Worm (Caenorhabditis elegans) whole organism, L3 larva: Measurements from ENCODE around the gene bus-19.
A peak's percentile ranks its signal among the peaks of the same experiment; 100 is the strongest.

Experiments used
- R02D3.7 ChIP-seq: fragments of 150-350 bp; optimal IDR thresholded peaks from 2 replicates; lab custom pipeline; 2014; ENCODE audit warnings: missing biosample characterization, missing genetic modification characterization
- ZK546.5 ChIP-seq: sonication (generic microtip); optimal IDR thresholded peaks from 2 replicates; lab custom pipeline; 2017; ENCODE audit warnings: missing biosample characterization, missing genetic modification characterization
- ama-1 ChIP-seq: fragments of 150-350 bp; optimal IDR thresholded peaks from 2 replicates; lab custom pipeline; 2018
- ceh-16 ChIP-seq: sonication (generic microtip); optimal IDR thresholded peaks from 2 replicates; lab custom pipeline; 2017; ENCODE audit warnings: missing biosample characterization, missing genetic modification characterization
- ceh-28 ChIP-seq: fragments of 150-350 bp; optimal IDR thresholded peaks from 2 replicates; lab custom pipeline; 2014; ENCODE audit warnings: missing biosample characterization, missing genetic modification reagents, missing genetic modification characterization
- ceh-82 ChIP-seq: fragments of 150-350 bp; optimal IDR thresholded peaks from 2 replicates; lab custom pipeline; 2014; ENCODE audit warnings: missing biosample characterization, missing genetic modification characterization
- ceh-9 ChIP-seq: sonication (generic microtip); optimal IDR thresholded peaks from 2 replicates; lab custom pipeline; 2018; ENCODE audit warnings: missing biosample characterization, missing genetic modification characterization
- daf-12 ChIP-seq: fragments of 150-350 bp; optimal IDR thresholded peaks from 2 replicates; lab custom pipeline; 2014; ENCODE audit warnings: missing biosample characterization, missing genetic modification reagents, missing genetic modification characterization
- elt-1 ChIP-seq: fragments of 150-350 bp; optimal IDR thresholded peaks from 2 replicates; lab custom pipeline; 2014; ENCODE audit warnings: missing biosample characterization, missing genetic modification characterization
- elt-2 ChIP-seq: sonication (generic microtip); optimal IDR thresholded peaks from 2 replicates; lab custom pipeline; 2016; ENCODE audit warnings: missing genetic modification reagents, mild to moderate bottlenecking, missing genetic modification characterization, missing compliant biosample characterization
- elt-3 ChIP-seq, 3 experiments: fragments of 150-350 bp in 1 of 3; sonication (generic microtip) in 2 of 3; optimal IDR thresholded peaks; 2 replicates in 2 of 3; 4 replicates in 1 of 3; lab custom pipeline; 2014 to 2017; ENCODE audit warnings: missing biosample characterization in 3 of 3, missing genetic modification characterization in 3 of 3
- eor-1 ChIP-seq, 2 experiments: fragments of 150-350 bp; optimal IDR thresholded peaks; 2 replicates each; lab custom pipeline; 2014 to 2018; ENCODE audit warnings: missing biosample characterization in 2 of 2, missing genetic modification characterization in 2 of 2
- fkh-10 ChIP-seq: sonication (generic microtip); optimal IDR thresholded peaks from 2 replicates; lab custom pipeline; 2017; ENCODE audit warnings: missing biosample characterization, missing genetic modification reagents, missing genetic modification characterization
- fos-1 ChIP-seq: fragments of 150-350 bp; optimal IDR thresholded peaks from 2 replicates; lab custom pipeline; 2014; ENCODE audit warnings: missing biosample characterization, missing genetic modification characterization
- hmg-11 ChIP-seq: sonication (generic microtip); optimal IDR thresholded peaks from 2 replicates; lab custom pipeline; 2016; ENCODE audit warnings: missing genetic modification characterization, missing compliant biosample characterization
- lin-15B ChIP-seq: fragments of 150-350 bp; optimal IDR thresholded peaks from 2 replicates; lab custom pipeline; 2014; ENCODE audit warnings: missing biosample characterization, missing genetic modification characterization
- lin-39 ChIP-seq: fragments of 150-350 bp; optimal IDR thresholded peaks from 2 replicates; lab custom pipeline; 2018; ENCODE audit warnings: missing biosample characterization, missing genetic modification reagents, missing genetic modification characterization
- lsy-12 ChIP-seq: sonication (generic microtip); optimal IDR thresholded peaks from 2 replicates; lab custom pipeline; 2016; ENCODE audit warnings: mild to moderate bottlenecking, missing genetic modification characterization, missing compliant biosample characterization
- mdl-1 ChIP-seq: fragments of 150-350 bp; optimal IDR thresholded peaks from 2 replicates; lab custom pipeline; 2014; ENCODE audit warnings: missing biosample characterization, missing genetic modification characterization
- mml-1 ChIP-seq: fragments of 150-350 bp; sonication (generic microtip); optimal IDR thresholded peaks from 3 replicates; lab custom pipeline; 2014; ENCODE audit warnings: missing biosample characterization, missing genetic modification characterization
- nfya-1 ChIP-seq: sonication (generic microtip); optimal IDR thresholded peaks from 2 replicates; lab custom pipeline; 2017; ENCODE audit warnings: missing genetic modification characterization, mild to moderate bottlenecking, missing compliant biosample characterization, antibody characterized with exemption, moderate library complexity; ENCODE audit not compliant: insufficient read depth
- nhr-11 ChIP-seq: fragments of 150-350 bp; optimal IDR thresholded peaks from 2 replicates; lab custom pipeline; 2014; ENCODE audit warnings: missing biosample characterization, missing genetic modification characterization
- nhr-237 ChIP-seq: fragments of 150-350 bp; optimal IDR thresholded peaks from 2 replicates; lab custom pipeline; 2014; ENCODE audit warnings: missing biosample characterization, missing genetic modification characterization
- nhr-67 ChIP-seq: fragments of 150-350 bp; optimal IDR thresholded peaks from 2 replicates; lab custom pipeline; 2014; ENCODE audit warnings: missing biosample characterization, missing genetic modification characterization
- nhr-76 ChIP-seq: fragments of 150-350 bp; sonication (generic microtip); optimal IDR thresholded peaks from 5 replicates; lab custom pipeline; 2014; ENCODE audit warnings: missing biosample characterization, missing genetic modification characterization
- pha-4 ChIP-seq: fragments of 150-350 bp; optimal IDR thresholded peaks from 2 replicates; lab custom pipeline; 2014; ENCODE audit warnings: missing biosample characterization, missing genetic modification reagents, missing genetic modification characterization
- skn-1 ChIP-seq: fragments of 150-350 bp; optimal IDR thresholded peaks from 2 replicates; lab custom pipeline; 2014; ENCODE audit warnings: missing biosample characterization, missing genetic modification characterization
- snpc-4 ChIP-seq: fragments of 150-350 bp; optimal IDR thresholded peaks from 2 replicates; lab custom pipeline; 2014; ENCODE audit warnings: missing biosample characterization, missing genetic modification characterization
- tbx-2 ChIP-seq: sonication (generic microtip); optimal IDR thresholded peaks from 2 replicates; lab custom pipeline; 2016; ENCODE audit warnings: mild to moderate bottlenecking, missing genetic modification characterization, missing compliant biosample characterization
- unc-39 ChIP-seq: sonication (generic microtip); optimal IDR thresholded peaks from 4 replicates; lab custom pipeline; 2017; ENCODE audit warnings: missing biosample characterization, missing genetic modification characterization
- zag-1 ChIP-seq: fragments of 150-350 bp; optimal IDR thresholded peaks from 2 replicates; lab custom pipeline; 2014; ENCODE audit warnings: missing biosample characterization, missing genetic modification characterization
- ztf-11 ChIP-seq: fragments of 150-350 bp; optimal IDR thresholded peaks from 2 replicates; lab custom pipeline; 2014; ENCODE audit warnings: missing biosample characterization, missing genetic modification characterization
- ztf-4 ChIP-seq: fragments of 150-350 bp; optimal IDR thresholded peaks from 2 replicates; lab custom pipeline; 2014; ENCODE audit warnings: missing biosample characterization, missing genetic modification characterization

Gene bus-19

DNA sequence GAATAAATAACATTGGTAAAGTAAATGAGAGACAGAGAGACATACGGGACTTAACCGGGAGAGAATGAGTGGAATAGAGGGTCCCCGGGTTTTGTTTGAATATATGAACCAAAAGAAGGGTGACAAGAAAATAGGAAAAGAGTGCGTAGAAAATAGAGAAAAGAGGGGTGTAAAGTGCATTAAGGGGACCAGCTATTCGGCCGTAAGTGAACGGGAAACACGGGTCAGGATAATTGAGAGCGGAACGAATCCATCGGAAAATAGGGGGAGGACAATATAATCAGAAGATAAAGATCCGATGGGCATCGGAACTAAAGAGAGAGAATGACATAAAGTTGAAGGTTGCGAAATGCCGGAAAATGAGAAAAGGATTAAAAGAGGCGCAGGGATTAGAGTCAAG is 25.5 kb downstream of the bus-19 start:
- TF ChIP-seq snpc-4: no peak
- TF ChIP-seq lsy-12 (tag; lab: Kevin White, UChicago): no peak
- TF ChIP-seq elt-3 (tag; optimal IDR thresholded peaks at IDR 0.05; lab: Kevin White, UChicago): no peak
- TF ChIP-seq nhr-11: no peak
- TF ChIP-seq mml-1: no peak
- TF ChIP-seq mdl-1 (tag; lab: Kevin White, UChicago): no peak
- TF ChIP-seq daf-12: no peak
- TF ChIP-seq ztf-4: no peak
- TF ChIP-seq skn-1 (tag; lab: Kevin White, UChicago): no peak
- no peak for TF ChIP-seq ztf-11 (tag; lab: Kevin White, UChicago)
- TF ChIP-seq nhr-76 (tag; lab: Kevin White, UChicago): no peak
- TF ChIP-seq ceh-82 (tag; lab: Kevin White, UChicago): no peak
- TF ChIP-seq nfya-1 (tag; lab: Kevin White, UChicago): no peak
- TF ChIP-seq ceh-9: no peak

DNA sequence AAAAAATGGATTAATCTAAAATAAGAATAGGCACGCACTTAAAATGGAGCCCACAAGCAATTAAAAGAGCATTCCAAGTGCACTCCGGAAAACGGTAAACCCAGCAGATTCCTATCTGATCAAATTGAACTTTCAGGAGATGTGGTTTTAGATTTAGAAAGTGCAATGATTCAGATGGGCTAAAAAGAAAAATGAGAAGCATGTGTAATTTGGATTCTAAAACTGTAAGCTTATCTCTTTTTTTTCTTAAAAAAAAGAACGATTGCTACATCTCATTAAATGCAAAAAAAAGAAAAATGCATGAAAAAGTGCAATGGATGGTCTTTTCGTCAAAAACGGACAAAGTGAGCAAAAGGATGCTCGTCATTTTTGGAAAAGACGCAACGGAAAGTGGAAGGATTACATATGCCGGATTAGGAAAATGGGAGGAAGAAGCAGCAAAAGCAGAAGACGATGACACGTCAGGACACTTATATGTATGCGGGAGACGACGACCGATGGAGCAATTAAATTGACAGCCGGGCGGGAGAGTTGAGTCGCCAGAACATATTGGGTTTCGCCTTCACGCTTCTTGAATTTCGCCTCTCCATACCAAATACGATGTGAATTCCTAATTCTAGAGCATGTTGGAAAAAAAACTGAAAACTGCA is 26.9 kb downstream of the bus-19 start:
- no peak for TF ChIP-seq daf-12
- TF ChIP-seq elt-1: no peak
- TF ChIP-seq lin-39 (tag; lab: Kevin White, UChicago): peak; percentile 65
- no peak for TF ChIP-seq ZK546.5 (tag; lab: Kevin White, UChicago)

DNA sequence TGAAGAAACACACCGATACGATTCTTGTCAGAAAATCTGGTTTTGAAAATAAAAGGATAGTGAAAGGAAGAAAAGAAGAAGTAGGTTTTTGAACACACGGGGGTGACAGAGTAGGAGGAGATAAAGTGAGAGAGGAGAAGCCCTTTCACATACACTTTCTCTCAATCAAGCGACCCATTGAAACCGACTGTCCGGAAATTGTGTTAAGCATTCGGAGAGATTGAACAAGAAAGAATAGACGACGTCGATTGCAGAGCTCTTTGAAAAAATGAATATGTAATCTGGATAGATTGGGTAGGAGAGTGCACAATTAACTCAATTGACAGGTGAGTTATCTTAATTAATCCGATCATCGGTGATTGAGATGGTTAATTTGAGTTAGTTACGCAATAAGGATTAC is 29.4 kb downstream of the bus-19 start:
- TF ChIP-seq fkh-10 (GFP tag; lab: Kevin White, UChicago) (peak; percentile 21), ceh-16 (no peak)

DNA sequence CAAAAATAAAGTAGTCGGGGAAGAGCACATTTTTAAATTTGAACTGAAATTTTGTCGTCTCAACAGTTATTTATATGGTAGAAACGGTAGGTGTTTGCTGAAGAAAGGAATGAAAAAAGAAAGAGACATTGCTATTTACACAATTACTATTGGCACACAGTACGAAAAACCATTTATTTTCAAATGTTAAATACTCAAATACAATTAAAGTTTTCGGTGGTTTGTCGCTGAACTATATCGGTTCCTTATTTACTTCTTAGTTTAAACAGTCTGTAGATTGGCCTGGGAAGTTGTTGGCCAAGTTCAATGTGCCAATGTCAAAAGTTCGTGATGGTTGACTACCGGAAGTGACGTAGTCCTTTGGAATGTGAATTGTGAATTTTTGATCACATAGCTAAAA is 32.2 kb downstream of the bus-19 start, which contains the start of gene ttr-27:
Gene ttr-27, minus strand, starts transcription at position 45 of the 400 bp plus-strand sequence.
- TF ChIP-seq lin-39 (tag; lab: Kevin White, UChicago): no peak
- peak; percentile 91 for TF ChIP-seq pha-4
- no peak for TF ChIP-seq ceh-28

DNA sequence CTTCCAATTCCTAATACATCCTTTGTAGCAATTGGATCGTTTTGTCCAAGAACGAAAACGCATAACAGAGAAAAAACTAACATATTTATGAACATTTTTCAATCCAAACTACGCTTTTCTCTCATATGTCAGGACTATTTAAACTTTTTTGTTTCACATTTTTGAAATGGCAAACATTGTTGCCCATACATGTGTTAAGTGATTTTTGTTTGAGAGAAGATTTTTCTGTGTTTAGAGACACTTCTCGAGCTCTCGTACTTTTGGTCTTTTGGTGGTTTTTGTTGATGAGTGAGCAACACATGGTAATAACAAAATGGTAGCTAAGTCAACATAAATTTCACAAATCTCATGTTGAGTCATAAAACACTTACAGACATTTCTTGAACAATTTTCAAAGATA is 33.2 kb downstream of the bus-19 start, which contains the start of gene ttr-28:
Gene ttr-28, minus strand, starts transcription at position 101 of the 400 bp plus-strand sequence.
- TF ChIP-seq elt-3 (tag; optimal IDR thresholded peaks at IDR 0.05; lab: Kevin White, UChicago) (no peak), pha-4 (peak; percentile 17), mdl-1 (tag; lab: Kevin White, UChicago) (no peak)

DNA sequence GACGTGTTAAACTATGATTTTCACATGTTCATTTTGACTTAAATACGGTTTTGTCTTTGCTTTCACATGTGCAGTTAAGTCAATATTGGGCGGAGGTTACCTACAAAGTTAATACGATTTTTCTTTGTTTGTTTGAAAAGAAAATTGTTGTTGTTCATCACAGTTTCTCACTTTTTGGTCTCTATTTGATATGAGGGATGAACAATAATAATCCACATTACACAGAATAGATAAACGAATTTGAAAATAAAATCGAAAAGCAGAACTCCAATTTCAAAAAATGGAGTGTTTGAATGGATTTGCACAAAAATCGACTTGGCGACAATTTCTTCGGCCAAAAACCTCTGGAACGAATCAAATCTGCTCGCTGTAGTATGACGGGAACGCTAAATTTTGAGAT is 34.9 kb downstream of the bus-19 start, which contains the start of gene ttr-29:
Gene ttr-29, minus strand, starts transcription at position 101 of the 400 bp plus-strand sequence.
- peak; percentile 90 for TF ChIP-seq pha-4
- TF ChIP-seq ceh-16: no peak

DNA sequence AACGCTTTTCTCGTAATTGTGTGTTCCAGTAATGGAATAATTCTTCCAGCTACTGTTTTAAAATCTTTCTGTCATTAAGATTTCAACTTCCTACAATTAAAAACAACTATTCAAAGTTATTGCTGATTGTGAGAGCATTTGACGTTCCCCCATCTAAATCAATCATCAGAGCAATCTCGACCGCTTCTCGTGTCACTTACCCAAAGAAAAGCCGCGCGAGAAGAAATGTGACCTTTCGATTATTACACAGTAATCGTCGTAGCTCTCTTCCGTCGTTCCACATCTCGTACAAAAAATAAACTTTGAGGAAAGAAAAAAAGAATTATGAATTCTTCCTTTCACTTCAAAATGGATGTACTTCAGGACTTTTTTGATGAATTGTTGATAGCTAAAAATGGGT is 35.6 kb downstream of the bus-19 start:
- TF ChIP-seq lin-15B (tag; lab: Kevin White, UChicago) (no peak), ceh-16 (no peak), mdl-1 (tag; lab: Kevin White, UChicago) (no peak), eor-1 (tag; optimal IDR thresholded peaks at IDR 0.05; lab: Kevin White, UChicago) (no peak), hmg-11 (tag; lab: Kevin White, UChicago) (no peak), zag-1 (tag; lab: Kevin White, UChicago) (no peak), nhr-67 (tag; lab: Kevin White, UChicago) (no peak), lsy-12 (tag; lab: Kevin White, UChicago) (no peak), fos-1 (tag; lab: Kevin White, UChicago) (no peak), mml-1 (no peak), nhr-11 (no peak), unc-39 (tag; lab: Kevin White, UChicago) (no peak), ama-1 (lab: Kevin White, UChicago) (no peak), elt-2 (tag; lab: Kevin White, UChicago) (no peak), tbx-2 (tag; lab: Kevin White, UChicago) (no peak), ztf-4 (no peak), nhr-237 (tag; lab: Kevin White, UChicago) (no peak), R02D3.7 (tag; lab: Kevin White, UChicago) (no peak)
